Fruit fly (Drosophila melanogaster): Measurements from ENCODE around the gene CG10077.

CG10077 gene

dm6 chr3L:6997410-6997809 is 41.7 kb upstream of the CG10077 start:
- TF ChIP-seq Trl (optimal IDR thresholded peaks at IDR 0.05) (peak; percentile 78 to 94), Trl (GFP tag; optimal IDR thresholded peaks at IDR 0.05) (no peak), Adf1 (GFP tag; IDR thresholded peaks at IDR 0.05) (peak; percentile 92), CG7372 (GFP tag; IDR thresholded peaks at IDR 0.05) (peak; percentile 63), CG16779 (GFP tag; IDR thresholded peaks at IDR 0.05) (no peak), Dll (GFP tag; IDR thresholded peaks at IDR 0.05; ENCODE audit: partially characterized antibody) (0 out of 4 replicates have a peak, but pooled peaks have one; percentile 27), her (GFP tag; optimal IDR thresholded peaks at IDR 0.05) (no peak), CG13287 (GFP tag; IDR thresholded peaks at IDR 0.05; ENCODE audit: partially characterized antibody) (peak; percentile 33; the same call in 1 of the 2 replicates), scrt (GFP tag; optimal IDR thresholded peaks at IDR 0.05) (peak; percentile 31), yki (optimal IDR thresholded peaks at IDR 0.05) (peak; percentile 40)

- TF ChIP-seq CG13424 (tag; optimal IDR thresholded peaks at IDR 0.05) (peak; percentile 28), CG31441 (GFP tag; IDR thresholded peaks at IDR 0.05) (peak; percentile 34; the same call in 1 of the 2 replicates), Abd-B (GFP tag; optimal IDR thresholded peaks at IDR 0.05) (no peak), CG7745 (tag; optimal IDR thresholded peaks at IDR 0.05) (no peak), CoRest (tag; optimal IDR thresholded peaks at IDR 0.05) (peak; percentile 43), vvl (GFP tag; IDR thresholded peaks at IDR 0.05) (peak; percentile 14; the same call in 1 of the 2 replicates), CG7987 (GFP tag; optimal IDR thresholded peaks at IDR 0.05) (no peak), CG7786 (GFP tag; optimal IDR thresholded peaks at IDR 0.05) (no peak), unpg (GFP tag; optimal IDR thresholded peaks at IDR 0.05) (peak; percentile 23), Deaf1 (tag; optimal IDR thresholded peaks at IDR 0.05) (no peak), CG6765 (GFP tag; optimal IDR thresholded peaks at IDR 0.05) (no peak), hkb (optimal IDR thresholded peaks at IDR 0.05) (no peak), hkb (GFP tag; IDR thresholded peaks at IDR 0.05) (0 out of 2 replicates have a peak, but pooled peaks have one; percentile 16), sd (tag; optimal IDR thresholded peaks at IDR 0.05) (no peak), CG14860 (GFP tag; IDR thresholded peaks at IDR 0.05; ENCODE audit: partially characterized antibody) (no peak), scrt (GFP tag; optimal IDR thresholded peaks at IDR 0.05) (no peak), pfk (GFP tag; optimal IDR thresholded peaks at IDR 0.05) (no peak), Dbx (GFP tag; IDR thresholded peaks at IDR 0.05) (no peak), fd96Cb (tag; optimal IDR thresholded peaks at IDR 0.05) (peak; percentile 38), CG15601 (tag; optimal IDR thresholded peaks at IDR 0.05) (no peak), CG33557 (GFP tag; optimal IDR thresholded peaks at IDR 0.05) (no peak), phol (tag; optimal IDR thresholded peaks at IDR 0.05) (peak; percentile 41), HLH3B (GFP tag; IDR thresholded peaks at IDR 0.05) (0 out of 2 replicates have a peak, but pooled peaks have one; percentile 29), CG15011 (GFP tag; optimal IDR thresholded peaks at IDR 0.05) (no peak), sqz (GFP tag; optimal IDR thresholded peaks at IDR 0.05) (no peak), Fer1 (GFP tag; optimal IDR thresholded peaks at IDR 0.05) (peak; percentile 14), CG9215 (GFP tag; IDR thresholded peaks at IDR 0.05) (no peak), CG30403 (GFP tag; optimal IDR thresholded peaks at IDR 0.05) (peak; percentile 5), Gug (GFP tag; IDR thresholded peaks at IDR 0.05) (no peak), ind (GFP tag; optimal IDR thresholded peaks at IDR 0.05) (peak; percentile 14), Med (GFP tag) (peak; percentile 64), sens (GFP tag) (peak; percentile 80), Meics (GFP tag; optimal IDR thresholded peaks at IDR 0.05) (peak; percentile 35), CG11504 (tag; optimal IDR thresholded peaks at IDR 0.05) (peak; percentile 61), HLH54F (GFP tag; optimal IDR thresholded peaks at IDR 0.05) (no peak), tio (GFP tag; optimal IDR thresholded peaks at IDR 0.05) (no peak), tap (tag; optimal IDR thresholded peaks at IDR 0.05) (peak; percentile 24), prd (optimal IDR thresholded peaks at IDR 0.05) (no peak), prd (GFP tag; IDR thresholded peaks at IDR 0.05) (0 out of 3 replicates have a peak, but pooled peaks have one; percentile 33), NK7.1 (GFP tag; optimal IDR thresholded peaks at IDR 0.05) (no peak), CG2678 (tag; optimal IDR thresholded peaks at IDR 0.05) (peak; percentile 49), pum (GFP tag; optimal IDR thresholded peaks at IDR 0.05) (no peak)
These were observed 41.2 kb upstream of the CG10077 start for dm6 chr3L:6996907-6997306.

All from whole organism, embryonic.